Fruit fly (Drosophila melanogaster) whole organism, adult: Measurements from ENCODE around the gene Tmtc1.

Experiments used
- CG14711 ChIP-seq: fragments of 200-800 bp; sonication (Bioruptor generic); optimal IDR thresholded peaks from 2 replicates; lab custom pipeline; 2018; ENCODE audit warnings: missing biosample characterization, mild to moderate bottlenecking, missing genetic modification characterization, moderate library complexity
- CG5204 ChIP-seq: fragments of 200-800 bp; sonication (Bioruptor generic); optimal IDR thresholded peaks from 2 replicates; lab custom pipeline; 2016; ENCODE audit warnings: missing biosample characterization, missing genetic modification characterization
- Clk ChIP-seq: fragments of 200-800 bp; sonication (Bioruptor generic); optimal IDR thresholded peaks from 2 replicates; lab custom pipeline; 2017; ENCODE audit warnings: missing biosample characterization, missing genetic modification characterization
- bab1 ChIP-seq: fragments of 200-800 bp; sonication (Bioruptor generic); optimal IDR thresholded peaks from 3 replicates; lab custom pipeline; 2019; ENCODE audit warnings: missing biosample characterization, mild to moderate bottlenecking, missing genetic modification characterization, moderate library complexity
- kay ChIP-seq: fragments of 200-800 bp; sonication (Bioruptor generic); peaks from one replicate; lab custom pipeline; 2016; ENCODE audit warnings: missing biosample characterization, missing genetic modification characterization, borderline replicate concordance
- pad ChIP-seq: fragments of 200-800 bp; sonication (Bioruptor generic); optimal IDR thresholded peaks from 3 replicates; lab custom pipeline; 2017; ENCODE audit warnings: missing biosample characterization, missing genetic modification characterization, mild to moderate bottlenecking, moderate library complexity, missing genetic modification reagents
- tj ChIP-seq: fragments of 200-800 bp; sonication (Bioruptor generic); optimal IDR thresholded peaks from 3 replicates; lab custom pipeline; 2017; ENCODE audit warnings: missing biosample characterization, mild to moderate bottlenecking, missing genetic modification characterization, moderate library complexity
- toe ChIP-seq: fragments of 200-800 bp; sonication (Bioruptor generic); optimal IDR thresholded peaks from 2 replicates; lab custom pipeline; 2016; ENCODE audit warnings: missing biosample characterization, missing genetic modification characterization

dm6 chr2L:2647620-2648019 is 29.9 kb upstream of the Tmtc1 start, which contains the start of the genes CG9962 and CG43851:
- TF ChIP-seq CG14711 (tag; lab: Kevin White, UChicago) (no peak), kay (GFP tag; lab: Kevin White, UChicago) (no peak), toe (GFP tag; lab: Kevin White, UChicago) (no peak), tj (GFP tag; lab: Kevin White, UChicago) (no peak), pad (GFP tag; lab: Kevin White, UChicago) (no peak), Clk (no peak), bab1 (GFP tag; lab: Kevin White, UChicago) (no peak), CG5204 (GFP tag; lab: Kevin White, UChicago) (no peak)
